Worm (Caenorhabditis elegans) whole organism, early embryonic: Measurements from ENCODE around the gene fipr-3.

Experiments used
- B0310.2 ChIP-seq: sonication (generic microtip); optimal IDR thresholded peaks from 2 replicates; lab custom pipeline; 2016; ENCODE audit warnings: mild to moderate bottlenecking, missing genetic modification characterization, missing compliant biosample characterization
- F13C5.2 ChIP-seq: sonication (generic microtip); optimal IDR thresholded peaks from 2 replicates; lab custom pipeline; 2017; ENCODE audit warnings: mild to moderate bottlenecking, missing genetic modification characterization, inconsistent platforms, missing compliant biosample characterization
- aly-1 ChIP-seq: sonication (generic microtip); optimal IDR thresholded peaks from 2 replicates; lab custom pipeline; 2016; ENCODE audit warnings: missing genetic modification characterization, missing compliant biosample characterization
- ama-1 ChIP-seq: fragments of 150-350 bp; optimal IDR thresholded peaks from 2 replicates; lab custom pipeline; 2014
- ceh-13 ChIP-seq: fragments of 200-800 bp; sonication (Bioruptor generic); optimal IDR thresholded peaks from 2 replicates; lab custom pipeline; 2018; ENCODE audit warnings: mild to moderate bottlenecking, missing genetic modification characterization, missing compliant biosample characterization
- ceh-36 ChIP-seq: sonication (generic microtip); optimal IDR thresholded peaks from 2 replicates; lab custom pipeline; 2016; ENCODE audit warnings: missing genetic modification characterization, inconsistent platforms, missing compliant biosample characterization
- ets-7 ChIP-seq: sonication (generic microtip); optimal IDR thresholded peaks from 2 replicates; lab custom pipeline; 2016; ENCODE audit warnings: missing genotype, missing genetic modification characterization, missing compliant biosample characterization
- flt-1 ChIP-seq: fragments of 200-800 bp; sonication (Bioruptor generic); IDR thresholded peaks from 2 replicates; pipeline ENCODE4 v1.3.6; 2022; ENCODE audit warnings: missing genetic modification characterization, missing compliant biosample characterization
- hmbx-1 ChIP-seq: sonication (generic microtip); optimal IDR thresholded peaks from 2 replicates; lab custom pipeline; 2016; ENCODE audit warnings: mild to moderate bottlenecking, missing genetic modification characterization, missing compliant biosample characterization
- hmg-4 ChIP-seq: fragments of 200-800 bp; sonication (Bioruptor generic); optimal IDR thresholded peaks from 2 replicates; lab custom pipeline; 2018; ENCODE audit warnings: mild to moderate bottlenecking, missing genetic modification characterization, missing compliant biosample characterization
- hnd-1 ChIP-seq: sonication (generic microtip); optimal IDR thresholded peaks from 2 replicates; lab custom pipeline; 2016; ENCODE audit warnings: missing genetic modification characterization, missing compliant biosample characterization
- pes-1 ChIP-seq: fragments of 200-800 bp; sonication (Bioruptor generic); IDR thresholded peaks from 2 replicates; pipeline ENCODE4 v1.3.6; 2022; ENCODE audit warnings: missing genetic modification reagents, missing genetic modification characterization, missing compliant biosample characterization
- scrt-1 ChIP-seq: fragments of 200-800 bp; sonication (Bioruptor generic); IDR thresholded peaks from 2 replicates; pipeline ENCODE4 v1.3.6; 2022; ENCODE audit warnings: missing genetic modification characterization, missing compliant biosample characterization
- sea-1 ChIP-seq: fragments of 200-800 bp; sonication (Bioruptor generic); conservative IDR thresholded peaks from 2 replicates; pipeline ENCODE4 v1.3.6; 2022; ENCODE audit warnings: missing genetic modification characterization, missing compliant biosample characterization
- tbx-11 ChIP-seq: fragments of 200-800 bp; sonication (Bioruptor generic); IDR thresholded peaks from 2 replicates; pipeline ENCODE4 v1.3.6; 2022; ENCODE audit warnings: missing genetic modification characterization, missing compliant biosample characterization
- tbx-37 ChIP-seq: fragments of 200-800 bp; sonication (Bioruptor generic); conservative IDR thresholded peaks from 2 replicates; pipeline ENCODE4 v1.3.6; 2022; ENCODE audit warnings: missing genetic modification reagents, missing genetic modification characterization, missing compliant biosample characterization
- tra-4 ChIP-seq: sonication (generic microtip); optimal IDR thresholded peaks from 2 replicates; lab custom pipeline; 2017; ENCODE audit warnings: missing genetic modification characterization, missing compliant biosample characterization

Gene fipr-3

ce11 chrX:14460412-14460811 lies 37.2 kb downstream of the fipr-3 start, which contains the start of gene Y66C5A.2:
TSS of gene Y66C5A.2 (plus strand) at chrX:14460712.
- no peak for TF ChIP-seq hnd-1 (tag; lab: Kevin White, UChicago)
- TF ChIP-seq B0310.2 (tag; lab: Kevin White, UChicago) = no peak
- TF ChIP-seq scrt-1 (GFP tag; lab: Robert Waterston, UW) = no peak
- TF ChIP-seq ceh-36 (tag; lab: Kevin White, UChicago) = no peak
- no peak for TF ChIP-seq pes-1 (GFP tag; lab: Robert Waterston, UW)
- TF ChIP-seq ceh-13 (GFP tag; lab: Kevin White, UChicago) = no peak
- TF ChIP-seq flt-1 (GFP tag; lab: Robert Waterston, UW) = no peak
- TF ChIP-seq hmbx-1 = no peak

ce11 chrX:14464513-14464912 lies 41.3 kb downstream of the fipr-3 start, which contains the start of gene M163.7:
TSS of gene M163.7 (plus strand) at chrX:14464813.
- TF ChIP-seq sea-1 (GFP tag; lab: Robert Waterston, UW) = no peak
- no peak for TF ChIP-seq pes-1 (GFP tag; lab: Robert Waterston, UW)
- TF ChIP-seq hmbx-1 = no peak
- no peak for TF ChIP-seq hnd-1 (tag; lab: Kevin White, UChicago)
- TF ChIP-seq B0310.2 (tag; lab: Kevin White, UChicago) = no peak

DNA sequence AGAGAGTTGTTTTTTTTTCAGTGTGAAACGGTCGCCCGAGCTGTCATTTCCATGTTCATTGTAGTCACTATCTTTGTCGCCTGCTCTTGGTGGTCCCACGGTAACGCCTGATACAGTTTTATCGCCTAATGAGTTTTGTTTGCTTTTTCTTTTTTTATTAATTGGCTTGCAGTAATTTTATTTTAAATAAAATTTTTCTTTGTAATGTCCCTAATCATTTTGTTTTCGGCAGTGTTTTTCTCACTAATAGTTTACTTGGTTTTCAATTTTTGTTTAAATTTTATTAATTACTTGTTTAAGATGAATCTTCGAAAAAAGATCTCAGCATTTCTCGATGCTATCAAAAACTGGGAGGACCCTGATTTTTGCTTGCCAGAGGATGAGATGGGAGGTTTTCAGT lies 42.4 kb downstream of the fipr-3 start, which contains the start of gene M163.22:
M163.22 (plus strand) TSS at position 301 of the 400 bp plus-strand sequence.
- TF ChIP-seq pes-1 (GFP tag; lab: Robert Waterston, UW) (no peak), ama-1 (lab: Kevin White, UChicago) (no peak), tra-4 (tag; lab: Kevin White, UChicago) (no peak), tbx-11 (no peak), scrt-1 (GFP tag; lab: Robert Waterston, UW) (no peak), ceh-36 (tag; lab: Kevin White, UChicago) (no peak), ets-7 (tag; lab: Kevin White, UChicago) (no peak), hnd-1 (tag; lab: Kevin White, UChicago) (no peak), hmg-4 (no peak), flt-1 (GFP tag; lab: Robert Waterston, UW) (no peak), F13C5.2 (tag; lab: Kevin White, UChicago) (no peak), sea-1 (GFP tag; lab: Robert Waterston, UW) (no peak)

- TF ChIP-seq aly-1 (tag; lab: Kevin White, UChicago) (no peak), B0310.2 (tag; lab: Kevin White, UChicago) (no peak), pes-1 (GFP tag; lab: Robert Waterston, UW) (no peak), F13C5.2 (tag; lab: Kevin White, UChicago) (no peak), hmbx-1 (no peak), tbx-11 (no peak), sea-1 (GFP tag; lab: Robert Waterston, UW) (no peak), ceh-13 (GFP tag; lab: Kevin White, UChicago) (no peak), ets-7 (tag; lab: Kevin White, UChicago) (no peak), tra-4 (tag; lab: Kevin White, UChicago) (no peak), scrt-1 (GFP tag; lab: Robert Waterston, UW) (no peak), hmg-4 (no peak)
Measured at ce11 chrX:14466532-14466931, 43.3 kb downstream of the fipr-3 start, which contains the start of gene M163.21. TSS of gene M163.21 (plus strand) at chrX:14466832.

- TF ChIP-seq pes-1 (GFP tag; lab: Robert Waterston, UW) (no peak), flt-1 (GFP tag; lab: Robert Waterston, UW) (no peak), ama-1 (lab: Kevin White, UChicago) (no peak), ceh-13 (GFP tag; lab: Kevin White, UChicago) (no peak), hmg-4 (no peak), ceh-36 (tag; lab: Kevin White, UChicago) (no peak), hnd-1 (tag; lab: Kevin White, UChicago) (no peak), hmbx-1 (no peak), aly-1 (tag; lab: Kevin White, UChicago) (no peak), scrt-1 (GFP tag; lab: Robert Waterston, UW) (no peak), F13C5.2 (tag; lab: Kevin White, UChicago) (no peak), tra-4 (tag; lab: Kevin White, UChicago) (no peak)
Measured at ce11 chrX:14469284-14469683, 46.1 kb downstream of the fipr-3 start, which contains the start of gene M163.9. TSS of gene M163.9 (plus strand) at chrX:14469584.

DNA sequence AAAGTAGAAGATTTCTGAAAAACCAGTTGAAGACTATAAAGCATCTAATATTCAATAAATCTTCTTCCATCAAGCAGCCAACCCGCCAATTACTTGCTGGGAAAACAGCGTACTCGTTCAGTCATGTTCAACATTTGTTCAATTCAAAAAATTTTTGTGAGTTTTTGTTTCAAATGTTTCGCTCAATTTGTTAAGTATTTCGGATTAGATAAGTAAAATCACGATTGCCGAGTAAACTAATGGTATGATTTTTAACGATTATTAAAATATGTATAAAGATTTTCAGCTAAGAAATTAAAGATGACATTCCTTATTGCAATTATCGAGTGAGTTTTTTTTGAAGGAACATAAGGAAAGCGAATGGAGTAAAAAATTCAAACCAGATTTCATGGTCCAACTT lies 47.5 kb downstream of the fipr-3 start, which contains the start of gene M163.10:
M163.10 (plus strand) TSS at position 301 of the 400 bp plus-strand sequence.
- no peak for TF ChIP-seq tbx-37
- no peak for TF ChIP-seq ama-1 (lab: Kevin White, UChicago)
